Fruit fly (Drosophila melanogaster) whole organism, wandering third instar larva: Measurements from ENCODE around the gene Dora.

Experiments
- Abd-B ChIP-seq: fragments of >200 bp; optimal IDR thresholded peaks from 2 replicates; lab custom pipeline; 2017; ENCODE audit warnings: missing biosample characterization, missing genetic modification characterization
- CG9705 ChIP-seq: fragments of 200-800 bp; sonication (Bioruptor generic); optimal IDR thresholded peaks from 2 replicates; lab custom pipeline; 2018; ENCODE audit warnings: missing biosample characterization, mild to moderate bottlenecking, missing genetic modification characterization
- GATAd ChIP-seq: sonication (Bioruptor generic); optimal IDR thresholded peaks from 2 replicates; lab custom pipeline; 2016; ENCODE audit warnings: missing biosample characterization, missing genetic modification characterization
- Vsx2 ChIP-seq: fragments of 200-300, 225-300 bp; sonication (Bioruptor generic); optimal IDR thresholded peaks from 2 replicates; lab custom pipeline; 2018; ENCODE audit warnings: missing biosample characterization, missing genetic modification characterization; ENCODE audit not compliant: partially characterized antibody
- brk ChIP-seq: fragments of 200-800 bp; sonication (Bioruptor generic); optimal IDR thresholded peaks from 2 replicates; lab custom pipeline; 2016; ENCODE audit warnings: missing biosample characterization, mild to moderate bottlenecking, missing genetic modification characterization
- lola ChIP-seq: fragments of >200 bp; optimal IDR thresholded peaks from 2 replicates; lab custom pipeline; 2017; ENCODE audit warnings: missing biosample characterization, missing genetic modification characterization
- pan ChIP-seq: fragments of >200 bp; optimal IDR thresholded peaks from 2 replicates; lab custom pipeline; 2017

- TF ChIP-seq Abd-B (GFP tag; lab: Kevin White, UChicago), result no peak
- TF ChIP-seq brk, result no peak
- TF ChIP-seq GATAd, result no peak
- TF ChIP-seq lola (GFP tag; lab: Kevin White, UChicago), result no peak
- TF ChIP-seq Vsx2 (GFP tag; lab: Kevin White, UChicago), result no peak
- no peak for TF ChIP-seq CG9705 (GFP tag; lab: Kevin White, UChicago)
- TF ChIP-seq pan (lab: Kevin White, UChicago), result no peak
Measured at dm6 chrX:18913764-18914163, 50.0 kb downstream of the Dora start.
